Fruit fly (Drosophila melanogaster) S2 (cell line): ENCODE results near the gene CG6163.

ENCODE experiments used
- CG8478 ChIP-seq: fragments of >200 bp; optimal IDR thresholded peaks from 2 replicates; lab custom pipeline; 2018
- CTCF ChIP-seq, 2 experiments: fragments of >200 bp; optimal IDR thresholded peaks; 2 replicates each; lab custom pipeline; 2018

The CG6163 gene

dm6 chr3L:11343633-11344210 is 21.0 kb downstream of the CG6163 start:
- TF ChIP-seq CTCF (optimal IDR thresholded peaks at IDR 0.05; lab: Kevin White, UChicago): no peak
- no peak for TF ChIP-seq CG8478 (lab: Kevin White, UChicago)

- TF ChIP-seq CG8478 (lab: Kevin White, UChicago) (no peak), CTCF (optimal IDR thresholded peaks at IDR 0.05; lab: Kevin White, UChicago) (no peak)
Observed at dm6 chr3L:11342533-11343065, 22.1 kb downstream of the CG6163 start.

- TF ChIP-seq CG8478 (lab: Kevin White, UChicago) (no peak), CTCF (optimal IDR thresholded peaks at IDR 0.05; lab: Kevin White, UChicago) (no peak)
Observed at dm6 chr3L:11341920-11342319, 22.8 kb downstream of the CG6163 start.

dm6 chr3L:11339276-11339675 is 25.4 kb downstream of the CG6163 start:
- TF ChIP-seq CG8478 (lab: Kevin White, UChicago) (no peak), CTCF (optimal IDR thresholded peaks at IDR 0.05; lab: Kevin White, UChicago) (no peak)

dm6 chr3L:11337674-11338073 is 27.0 kb downstream of the CG6163 start:
- TF ChIP-seq CG8478 (lab: Kevin White, UChicago): no peak

dm6 chr3L:11336094-11336756 is 28.5 kb downstream of the CG6163 start:
- no peak for TF ChIP-seq CG8478 (lab: Kevin White, UChicago)
- no peak for TF ChIP-seq CTCF (optimal IDR thresholded peaks at IDR 0.05; lab: Kevin White, UChicago)

dm6 chr3L:11333986-11334385 is 30.7 kb downstream of the CG6163 start:
- TF ChIP-seq CG8478 (lab: Kevin White, UChicago): no peak
- no peak for TF ChIP-seq CTCF (optimal IDR thresholded peaks at IDR 0.05; lab: Kevin White, UChicago)

dm6 chr3L:11329014-11329469 is 35.6 kb downstream of the CG6163 start:
- no peak for TF ChIP-seq CTCF (optimal IDR thresholded peaks at IDR 0.05; lab: Kevin White, UChicago)
- TF ChIP-seq CG8478 (lab: Kevin White, UChicago): no peak

dm6 chr3L:11328015-11328680 is 36.5 kb downstream of the CG6163 start:
- TF ChIP-seq CG8478 (lab: Kevin White, UChicago) (no peak), CTCF (optimal IDR thresholded peaks at IDR 0.05; lab: Kevin White, UChicago) (no peak)

- no peak for TF ChIP-seq CG8478 (lab: Kevin White, UChicago)
- no peak for TF ChIP-seq CTCF (optimal IDR thresholded peaks at IDR 0.05; lab: Kevin White, UChicago)
Observed at dm6 chr3L:11325671-11326306, 38.9 kb downstream of the CG6163 start.

- TF ChIP-seq CTCF (optimal IDR thresholded peaks at IDR 0.05; lab: Kevin White, UChicago): no peak
- no peak for TF ChIP-seq CG8478 (lab: Kevin White, UChicago)
Observed at dm6 chr3L:11324549-11325015, 40.1 kb downstream of the CG6163 start.

dm6 chr3L:11323896-11324278 is 40.8 kb downstream of the CG6163 start:
- no peak for TF ChIP-seq CG8478 (lab: Kevin White, UChicago)

dm6 chr3L:11323221-11323895 is 41.3 kb downstream of the CG6163 start:
- TF ChIP-seq CTCF (optimal IDR thresholded peaks at IDR 0.05; lab: Kevin White, UChicago) (no peak), CG8478 (lab: Kevin White, UChicago) (no peak)
